Worm (Caenorhabditis elegans): ENCODE measurements around the gene nhr-104.

ce11 chrIV:4802494-4802893 lies 14.0 kb upstream of the nhr-104 start, which contains the start of gene dpf-7:
- no peak for TF ChIP-seq skn-1 (tag; optimal IDR thresholded peaks at IDR 0.05)
- no peak for TF ChIP-seq ztf-11 (tag; optimal IDR thresholded peaks at IDR 0.05)
- TF ChIP-seq nhr-11 (tag; optimal IDR thresholded peaks at IDR 0.05) = no peak
- TF ChIP-seq nhr-237 (tag; optimal IDR thresholded peaks at IDR 0.05) = no peak
- no peak for TF ChIP-seq ama-1 (optimal IDR thresholded peaks at IDR 0.05)

All from whole organism, L2 larva.